Fruit fly (Drosophila melanogaster): ENCODE data around the gene CG34001.

CG34001 gene

dm6 chr3L:10654439-10654838, 23.6 kb downstream of the CG34001 start:
- peak; percentile 9 for TF ChIP-seq CG32006 (GFP tag; optimal IDR thresholded peaks at IDR 0.05)
- peak; percentile 29 for TF ChIP-seq Eip78C (GFP tag)
- TF ChIP-seq CG9139 (GFP tag; optimal IDR thresholded peaks at IDR 0.05), result no peak
- 0 out of 3 replicates have a peak, but pooled peaks have one; percentile 10 for TF ChIP-seq CG6163 (GFP tag; IDR thresholded peaks at IDR 0.05)
- TF ChIP-seq pdm3 (GFP tag; optimal IDR thresholded peaks at IDR 0.05), result no peak
- TF ChIP-seq Ets96B (tag; optimal IDR thresholded peaks at IDR 0.05), result no peak
- TF ChIP-seq CG3032 (tag; optimal IDR thresholded peaks at IDR 0.05), result no peak
- TF ChIP-seq Sox102F (GFP tag; optimal IDR thresholded peaks at IDR 0.05), result no peak
- no peak for TF ChIP-seq CG16779 (tag; optimal IDR thresholded peaks at IDR 0.05)
- TF ChIP-seq svp (GFP tag), result peak; percentile 38
- TF ChIP-seq fd59A (GFP tag; optimal IDR thresholded peaks at IDR 0.05), result no peak
- peak; percentile 8 for TF ChIP-seq CG31627 (GFP tag; optimal IDR thresholded peaks at IDR 0.05)

dm6 chr3L:10656451-10657198, 25.7 kb downstream of the CG34001 start:
- peak; percentile 51 for TF ChIP-seq spab (GFP tag; optimal IDR thresholded peaks at IDR 0.05)
- TF ChIP-seq fkh (GFP tag; optimal IDR thresholded peaks at IDR 0.05), result peak; percentile 97
- no peak for TF ChIP-seq CG8119 (GFP tag; IDR thresholded peaks at IDR 0.05)
- peak; percentile 8 for TF ChIP-seq CG3032 (tag; optimal IDR thresholded peaks at IDR 0.05)
- peak; percentile 47 for TF ChIP-seq CG9139 (GFP tag; optimal IDR thresholded peaks at IDR 0.05)
- no peak for TF ChIP-seq cyc (GFP tag; optimal IDR thresholded peaks at IDR 0.05)
- TF ChIP-seq Smox (GFP tag; optimal IDR thresholded peaks at IDR 0.05), result peak; percentile 18
- peak; percentile 49 for TF ChIP-seq net (GFP tag; optimal IDR thresholded peaks at IDR 0.05)
- no peak for TF ChIP-seq Ets21C (GFP tag; optimal IDR thresholded peaks at IDR 0.05)
- peak; percentile 44 for TF ChIP-seq esn (GFP tag; optimal IDR thresholded peaks at IDR 0.05)
- TF ChIP-seq CG11902 (GFP tag; optimal IDR thresholded peaks at IDR 0.05), result no peak
- peak; percentile 49 for TF ChIP-seq Met (GFP tag; optimal IDR thresholded peaks at IDR 0.05)
- TF ChIP-seq CG34406 (GFP tag; optimal IDR thresholded peaks at IDR 0.05), result peak; percentile 23
- TF ChIP-seq Eip93F (GFP tag; optimal IDR thresholded peaks at IDR 0.05), result no peak
- TF ChIP-seq Hr39 (GFP tag; optimal IDR thresholded peaks at IDR 0.05), result no peak
- peak; percentile 35 for TF ChIP-seq CG6808 (GFP tag; optimal IDR thresholded peaks at IDR 0.05)
- peak; percentile 74 for TF ChIP-seq CG3919 (GFP tag; optimal IDR thresholded peaks at IDR 0.05)
- TF ChIP-seq CG6854 (GFP tag; optimal IDR thresholded peaks at IDR 0.05), result no peak
- no peak for TF ChIP-seq CG11294 (GFP tag; IDR thresholded peaks at IDR 0.05)
- peak; percentile 3 for TF ChIP-seq Sox14 (GFP tag; optimal IDR thresholded peaks at IDR 0.05)
- TF ChIP-seq Gug (GFP tag; IDR thresholded peaks at IDR 0.05), result no peak
- TF ChIP-seq fd85E (GFP tag; optimal IDR thresholded peaks at IDR 0.05), result no peak
- peak; percentile 48 for TF ChIP-seq Eip75B (GFP tag; optimal IDR thresholded peaks at IDR 0.05)
- peak; percentile 62 for TF ChIP-seq CG10631 (GFP tag; optimal IDR thresholded peaks at IDR 0.05)
- peak; percentile 15 for TF ChIP-seq Sox102F (GFP tag; optimal IDR thresholded peaks at IDR 0.05)
- TF ChIP-seq salr (GFP tag; optimal IDR thresholded peaks at IDR 0.05), result peak in 1 of 2 experiments; percentile 26
- TF ChIP-seq CG11762 (GFP tag; optimal IDR thresholded peaks at IDR 0.05; ENCODE audit: insufficient read depth), result peak; percentile 19
- peak; percentile 38 for TF ChIP-seq CG6792 (GFP tag; optimal IDR thresholded peaks at IDR 0.05)
- TF ChIP-seq CG32006 (GFP tag; optimal IDR thresholded peaks at IDR 0.05), result peak; percentile 7
- TF ChIP-seq CG1621 (tag; optimal IDR thresholded peaks at IDR 0.05), result peak; percentile 53
- TF ChIP-seq CG15336 (GFP tag; IDR thresholded peaks at IDR 0.05), result no peak
- TF ChIP-seq Lpt (GFP tag; optimal IDR thresholded peaks at IDR 0.05), result no peak
- no peak for TF ChIP-seq dac (GFP tag; optimal IDR thresholded peaks at IDR 0.05)
- no peak for TF ChIP-seq dsx (GFP tag; optimal IDR thresholded peaks at IDR 0.05; ENCODE audit: poor library complexity, severe bottlenecking)
- no peak for TF ChIP-seq Sox15 (GFP tag; optimal IDR thresholded peaks at IDR 0.05)
- peak; percentile 1 for TF ChIP-seq lz (GFP tag; optimal IDR thresholded peaks at IDR 0.05)
- no peak for TF ChIP-seq CG31627 (GFP tag; optimal IDR thresholded peaks at IDR 0.05)
- TF ChIP-seq OdsH (GFP tag; optimal IDR thresholded peaks at IDR 0.05), result peak; percentile 62
- no peak for TF ChIP-seq Hr4 (GFP tag; optimal IDR thresholded peaks at IDR 0.05)
- peak; percentile 56 for TF ChIP-seq CG8632 (GFP tag; optimal IDR thresholded peaks at IDR 0.05)
- TF ChIP-seq CG6276 (GFP tag; optimal IDR thresholded peaks at IDR 0.05), result no peak
- TF ChIP-seq Blimp-1 (GFP tag; optimal IDR thresholded peaks at IDR 0.05), result no peak
- peak; percentile 71 for TF ChIP-seq svp (GFP tag)
